Worm (Caenorhabditis elegans) whole organism, L2 larva: ENCODE data around the gene B0250.18.
A peak's percentile ranks its signal among the peaks of the same experiment; 100 is the strongest.

Source experiments
- C34F6.9 ChIP-seq: fragments of 150-350 bp; optimal IDR thresholded peaks from 2 replicates; lab custom pipeline; 2014; ENCODE audit warnings: missing biosample characterization, missing genetic modification characterization
- F13H6.1 ChIP-seq: sonication (generic microtip); optimal IDR thresholded peaks from 2 replicates; lab custom pipeline; 2016; ENCODE audit warnings: missing genetic modification characterization, missing compliant biosample characterization
- Y55F3AM.14 ChIP-seq: fragments of 200-800 bp; sonication (Bioruptor generic); optimal IDR thresholded peaks from 2 replicates; lab custom pipeline; 2018; ENCODE audit warnings: mild to moderate bottlenecking, missing genetic modification characterization, missing compliant biosample characterization
- alr-1 ChIP-seq: fragments of 150-350 bp; optimal IDR thresholded peaks from 2 replicates; lab custom pipeline; 2014; ENCODE audit warnings: missing biosample characterization, missing genetic modification characterization
- aly-2 ChIP-seq: fragments of 150-350 bp; optimal IDR thresholded peaks from 2 replicates; lab custom pipeline; 2014; ENCODE audit warnings: missing biosample characterization, missing genetic modification characterization
- ama-1 ChIP-seq: fragments of 150-350 bp; optimal IDR thresholded peaks from 2 replicates; lab custom pipeline; 2018; ENCODE audit warnings: inconsistent platforms
- blmp-1 ChIP-seq: sonication (generic microtip); optimal IDR thresholded peaks from 2 replicates; lab custom pipeline; 2017; ENCODE audit warnings: missing genetic modification characterization, mild to moderate bottlenecking, missing compliant biosample characterization, antibody characterized with exemption, moderate library complexity; ENCODE audit not compliant: insufficient read depth
- ceh-16 ChIP-seq: fragments of 150-350 bp; optimal IDR thresholded peaks from 2 replicates; lab custom pipeline; 2014; ENCODE audit warnings: missing biosample characterization, missing genetic modification characterization
- ceh-82 ChIP-seq: fragments of 150-350 bp; optimal IDR thresholded peaks from 2 replicates; lab custom pipeline; 2014; ENCODE audit warnings: missing biosample characterization, missing genetic modification characterization
- crh-2 ChIP-seq: sonication (generic microtip); optimal IDR thresholded peaks from 2 replicates; lab custom pipeline; 2017; ENCODE audit warnings: missing biosample characterization, missing genetic modification characterization
- elt-1 ChIP-seq: fragments of 150-350 bp; optimal IDR thresholded peaks from 2 replicates; lab custom pipeline; 2014; ENCODE audit warnings: missing biosample characterization, missing genetic modification characterization
- elt-3 ChIP-seq: sonication (generic microtip); optimal IDR thresholded peaks from 2 replicates; lab custom pipeline; 2017; ENCODE audit warnings: missing biosample characterization, missing genetic modification characterization
- fos-1 ChIP-seq: fragments of 150-350 bp; optimal IDR thresholded peaks from 2 replicates; lab custom pipeline; 2014; ENCODE audit warnings: missing biosample characterization, missing genetic modification characterization
- gmeb-1 ChIP-seq: fragments of 150-350 bp; optimal IDR thresholded peaks from 2 replicates; lab custom pipeline; 2014; ENCODE audit warnings: missing biosample characterization, missing genetic modification characterization
- lin-11 ChIP-seq: fragments of 150-350 bp; sonication (generic microtip); optimal IDR thresholded peaks from 2 replicates; lab custom pipeline; 2014; ENCODE audit warnings: missing biosample characterization, missing genetic modification characterization, inconsistent platforms, mixed read lengths
- lin-13 ChIP-seq: fragments of 150-350 bp; optimal IDR thresholded peaks from 2 replicates; lab custom pipeline; 2014; ENCODE audit warnings: missing biosample characterization, missing genetic modification reagents, missing genetic modification characterization
- lin-39 ChIP-seq: fragments of 150-350 bp; optimal IDR thresholded peaks from 2 replicates; lab custom pipeline; 2014; ENCODE audit warnings: missing biosample characterization, missing genetic modification reagents, missing genetic modification characterization
- lsy-2 ChIP-seq, 2 experiments: fragments of 150-350 bp in 1 of 2; sonication (generic microtip) in 1 of 2; optimal IDR thresholded peaks; 2 replicates each; lab custom pipeline; 2014 to 2017; ENCODE audit warnings: missing biosample characterization in 2 of 2, missing genetic modification characterization in 2 of 2
- mbf-1 ChIP-seq: sonication (generic microtip); optimal IDR thresholded peaks from 2 replicates; lab custom pipeline; 2017; ENCODE audit warnings: missing biosample characterization, missing genetic modification characterization
- mdl-1 ChIP-seq, 2 experiments: fragments of 150-350 bp in 1 of 2; sonication (generic microtip) in 1 of 2; optimal IDR thresholded peaks; 2 replicates each; lab custom pipeline; 2017; ENCODE audit warnings: missing biosample characterization in 2 of 2, missing genetic modification characterization in 2 of 2
- nhr-11 ChIP-seq: fragments of 150-350 bp; optimal IDR thresholded peaks from 2 replicates; lab custom pipeline; 2014; ENCODE audit warnings: missing biosample characterization, missing genetic modification characterization
- nhr-23 ChIP-seq: fragments of 150-350 bp; optimal IDR thresholded peaks from 2 replicates; lab custom pipeline; 2014; ENCODE audit warnings: missing biosample characterization, missing genetic modification reagents, missing genetic modification characterization
- nhr-237 ChIP-seq: fragments of 150-350 bp; optimal IDR thresholded peaks from 2 replicates; lab custom pipeline; 2014; ENCODE audit warnings: missing biosample characterization, missing genetic modification characterization
- nhr-25 ChIP-seq: fragments of 150-350 bp; sonication (generic microtip); optimal IDR thresholded peaks from 3 replicates; lab custom pipeline; 2014; ENCODE audit warnings: missing biosample characterization, missing genetic modification characterization
- nhr-6 ChIP-seq: fragments of 150-350 bp; optimal IDR thresholded peaks from 2 replicates; lab custom pipeline; 2014; ENCODE audit warnings: missing biosample characterization, missing genetic modification characterization
- peb-1 ChIP-seq: fragments of 150-350 bp; optimal IDR thresholded peaks from 2 replicates; lab custom pipeline; 2014; ENCODE audit warnings: missing biosample characterization, missing genetic modification characterization
- sma-3 ChIP-seq: sonication (generic microtip); optimal IDR thresholded peaks from 2 replicates; lab custom pipeline; 2016; ENCODE audit warnings: missing genetic modification reagents, missing genetic modification characterization, missing compliant biosample characterization
- sma-9 ChIP-seq, 2 experiments: fragments of 150-350 bp in 1 of 2; sonication (generic microtip) in 1 of 2; optimal IDR thresholded peaks; 2 replicates each; lab custom pipeline; 2014 to 2016; ENCODE audit warnings: missing genetic modification characterization in 2 of 2, mild to moderate bottlenecking in 1 of 2, missing biosample characterization in 1 of 2, missing compliant biosample characterization in 1 of 2, missing genetic modification reagents in 1 of 2, moderate library complexity in 1 of 2
- snpc-4 ChIP-seq: fragments of 150-350 bp; optimal IDR thresholded peaks from 2 replicates; lab custom pipeline; 2014; ENCODE audit warnings: missing biosample characterization, missing genetic modification characterization
- unc-39 ChIP-seq: fragments of 150-350 bp; optimal IDR thresholded peaks from 2 replicates; lab custom pipeline; 2014; ENCODE audit warnings: missing biosample characterization, missing genetic modification characterization
- unc-55 ChIP-seq: fragments of 150-350 bp; sonication (generic microtip); optimal IDR thresholded peaks from 3 replicates; lab custom pipeline; 2014; ENCODE audit warnings: missing biosample characterization, missing genetic modification reagents, missing genetic modification characterization
- zag-1 ChIP-seq: fragments of 150-350 bp; optimal IDR thresholded peaks from 2 replicates; lab custom pipeline; 2014; ENCODE audit warnings: missing biosample characterization, missing genetic modification characterization
- ztf-1 ChIP-seq: fragments of 200-800 bp; sonication (Bioruptor generic); conservative IDR thresholded peaks from 2 replicates; pipeline ENCODE4 v1.3.6; 2022; ENCODE audit warnings: missing genetic modification characterization, missing compliant biosample characterization
- ztf-4 ChIP-seq: fragments of 150-350 bp; optimal IDR thresholded peaks from 2 replicates; lab custom pipeline; 2014; ENCODE audit warnings: missing biosample characterization, missing genetic modification characterization

The B0250.18 gene

ce11 chrV:20499642-20500041 is 38.9 kb upstream of the B0250.18 start:
- TF ChIP-seq elt-3 (tag; lab: Kevin White, UChicago) = no peak
- TF ChIP-seq fos-1 = peak; percentile 34
- TF ChIP-seq aly-2 = no peak
- TF ChIP-seq sma-3 (GFP tag; lab: Kevin White, UChicago) = no peak
- TF ChIP-seq blmp-1 (tag; lab: Kevin White, UChicago) = no peak

DNA sequence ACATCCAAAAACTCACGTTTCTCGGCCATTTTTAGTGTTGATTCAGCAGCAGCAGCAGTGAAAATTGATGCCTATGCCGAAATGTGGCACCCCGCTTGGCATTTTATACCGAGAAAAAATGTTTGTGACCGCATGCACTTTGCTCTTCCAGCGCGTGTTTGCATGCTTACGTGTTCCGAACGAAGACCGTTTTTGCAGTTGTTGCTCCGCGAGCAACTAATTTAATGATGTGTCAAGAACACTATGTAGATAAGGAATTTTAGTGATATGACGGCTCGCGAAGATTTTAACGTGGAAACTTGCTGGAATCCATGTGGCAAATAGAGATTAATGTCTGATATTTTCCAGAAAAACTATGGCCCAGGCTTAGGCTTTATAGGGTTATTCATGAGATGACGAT is 38.3 kb upstream of the B0250.18 start, which contains the start of gene dct-16:
Gene dct-16, minus strand, starts transcription at position 78 of the 400 bp plus-strand sequence.
- TF ChIP-seq crh-2 (peak; percentile 74), unc-39 (no peak), F13H6.1 (peak; percentile 5), alr-1 (no peak), gmeb-1 (tag; lab: Kevin White, UChicago) (peak; percentile 15), zag-1 (tag; lab: Kevin White, UChicago) (no peak), mdl-1 (tag; optimal IDR thresholded peaks at IDR 0.05; lab: Kevin White, UChicago) (peak in 1 of 2 experiments; percentile 29), sma-9 (GFP tag; optimal IDR thresholded peaks at IDR 0.05; lab: Kevin White, UChicago) (peak; percentile 68), sma-9 (tag; optimal IDR thresholded peaks at IDR 0.05; lab: Kevin White, UChicago) (no peak), elt-1 (tag; lab: Kevin White, UChicago) (no peak), fos-1 (peak; percentile 58), mbf-1 (tag; lab: Kevin White, UChicago) (no peak)

DNA sequence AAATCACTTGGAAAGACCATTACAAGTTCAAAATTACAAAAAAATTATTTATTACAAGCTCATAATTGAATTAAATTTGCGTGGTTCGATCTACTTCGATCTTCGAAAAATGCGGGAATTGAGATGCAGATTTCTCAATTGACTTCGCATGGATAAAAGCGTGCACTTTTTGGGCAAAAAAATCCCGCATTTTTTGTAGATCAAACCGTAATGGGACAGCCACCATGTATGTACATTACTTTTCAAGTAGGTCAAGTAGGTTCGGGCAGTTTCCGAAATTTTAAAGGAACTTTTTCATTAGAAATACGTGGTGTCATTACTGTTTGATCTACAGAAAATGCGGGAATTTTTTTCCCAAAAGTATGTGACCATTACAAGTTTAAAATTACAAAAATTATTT is 36.8 kb upstream of the B0250.18 start:
- TF ChIP-seq zag-1 (tag; lab: Kevin White, UChicago) = no peak
- TF ChIP-seq nhr-23 (tag; lab: Kevin White, UChicago) = no peak
- no peak for TF ChIP-seq unc-39
- peak; percentile 31 for TF ChIP-seq fos-1
- TF ChIP-seq crh-2 = peak; percentile 26

DNA sequence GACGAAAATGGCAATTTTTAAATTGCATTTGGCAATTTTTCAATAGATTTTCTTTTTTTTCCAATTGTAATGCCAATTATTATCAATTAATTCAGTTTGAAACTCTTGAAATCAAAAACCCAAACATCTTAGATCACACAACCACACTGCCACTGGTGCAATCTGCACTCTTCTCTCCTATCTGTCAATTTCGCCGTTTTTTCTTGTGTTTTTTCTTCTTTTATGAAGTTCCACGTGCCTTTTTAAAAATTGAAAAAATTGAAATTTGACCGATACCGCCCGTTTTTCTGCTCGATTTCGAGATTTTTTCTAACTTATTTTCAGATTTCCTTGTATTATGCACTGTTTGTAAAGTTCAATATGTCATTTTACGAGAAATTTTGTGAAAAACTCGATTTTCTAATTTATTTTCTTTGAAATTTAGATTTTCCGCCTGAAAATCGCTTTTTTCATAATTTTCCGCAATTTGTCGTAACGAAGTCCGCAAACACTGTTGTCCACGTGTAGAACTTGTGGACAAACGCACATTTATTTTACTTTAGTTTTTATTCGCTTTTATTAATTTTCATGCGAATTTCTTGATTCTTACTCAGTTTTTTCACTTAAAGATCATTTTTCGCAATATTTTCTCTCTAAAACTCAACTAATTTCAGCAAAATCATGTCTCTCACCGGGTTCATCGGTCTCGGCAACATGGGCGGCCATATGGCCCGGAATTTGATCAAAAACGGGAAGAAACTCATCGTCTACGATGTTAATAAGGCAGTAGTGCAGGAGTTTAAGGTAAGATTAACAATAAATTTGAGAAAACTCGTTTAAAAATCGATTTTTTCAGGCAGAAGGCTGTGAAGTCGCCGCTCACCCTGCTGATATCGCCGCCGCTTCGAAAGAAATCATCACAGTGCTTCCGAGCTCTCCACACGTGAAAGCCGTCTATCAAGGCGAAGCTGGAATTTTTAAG is 32.8 kb upstream of the B0250.18 start, which contains the start of gene B0250.5:
Gene B0250.5, plus strand, starts transcription at position 654 of the 961 bp plus-strand sequence.
- peak; percentile 69 for TF ChIP-seq crh-2
- no peak for TF ChIP-seq aly-2
- no peak for TF ChIP-seq ceh-16 (tag; lab: Kevin White, UChicago)
- no peak for TF ChIP-seq nhr-11 (tag; lab: Kevin White, UChicago)
- TF ChIP-seq gmeb-1 (tag; lab: Kevin White, UChicago) = peak; percentile 20
- TF ChIP-seq peb-1 (tag; lab: Kevin White, UChicago) = no peak
- TF ChIP-seq unc-55 (GFP tag; lab: Kevin White, UChicago) = peak; percentile 70
- no peak for TF ChIP-seq lin-11 (tag; lab: Kevin White, UChicago)
- no peak for TF ChIP-seq ztf-1 (GFP tag; lab: Robert Waterston, UW)
- TF ChIP-seq ama-1 = no peak
- TF ChIP-seq blmp-1 (tag; lab: Kevin White, UChicago) = no peak
- peak; percentile 56 to 66 for TF ChIP-seq lsy-2 (tag; optimal IDR thresholded peaks at IDR 0.05; lab: Kevin White, UChicago)
- TF ChIP-seq Y55F3AM.14 (GFP tag; lab: Kevin White, UChicago) = no peak
- peak; percentile 13 for TF ChIP-seq lin-13 (GFP tag; lab: Kevin White, UChicago)
- no peak for TF ChIP-seq unc-39
- peak; percentile 21 for TF ChIP-seq nhr-25
- no peak for TF ChIP-seq nhr-237 (tag; lab: Kevin White, UChicago)
- TF ChIP-seq sma-3 (GFP tag; lab: Kevin White, UChicago) = peak; percentile 37
- no peak for TF ChIP-seq nhr-6
- no peak for TF ChIP-seq lin-39
- no peak for TF ChIP-seq snpc-4
- no peak for TF ChIP-seq elt-1 (tag; lab: Kevin White, UChicago)
- peak; percentile 10 for TF ChIP-seq F13H6.1
- no peak for TF ChIP-seq ztf-4 (tag; lab: Kevin White, UChicago)
- TF ChIP-seq ceh-82 (tag; lab: Kevin White, UChicago) = no peak
- peak; percentile 65 for TF ChIP-seq C34F6.9 (tag; lab: Kevin White, UChicago)
- TF ChIP-seq, all 48 proteins: peak for 9
